Worm (Caenorhabditis elegans) whole organism, L4 larva: ENCODE measurements around the gene R02E4.3.

Experiments
- ZK546.5 ChIP-seq, 2 experiments: sonication (generic microtip); optimal IDR thresholded peaks; 2 replicates each; lab custom pipeline; 2017; ENCODE audit warnings: missing biosample characterization in 2 of 2, missing genetic modification characterization in 2 of 2
- aha-1 ChIP-seq: fragments of 150-350 bp; peaks from one replicate; lab custom pipeline; 2014; ENCODE audit warnings: missing biosample characterization, missing genetic modification characterization
- aly-2 ChIP-seq: sonication (generic microtip); optimal IDR thresholded peaks from 2 replicates; lab custom pipeline; 2018; ENCODE audit warnings: missing biosample characterization, missing genetic modification characterization
- dpl-1 ChIP-seq: fragments of 150-350 bp; optimal IDR thresholded peaks from 2 replicates; lab custom pipeline; 2014; ENCODE audit warnings: missing biosample characterization, missing genetic modification reagents, missing genetic modification characterization
- hlh-11 ChIP-seq: fragments of 200-800 bp; sonication (Bioruptor generic); optimal IDR thresholded peaks from 2 replicates; lab custom pipeline; 2018; ENCODE audit warnings: mild to moderate bottlenecking, missing genetic modification characterization, missing compliant biosample characterization
- lin-15B ChIP-seq: fragments of 150-350 bp; sonication (generic microtip); optimal IDR thresholded peaks from 3 replicates; lab custom pipeline; 2014; ENCODE audit warnings: missing biosample characterization, missing genetic modification characterization
- lin-29 ChIP-seq: fragments of 200-800 bp; sonication (Bioruptor generic); IDR thresholded peaks from 2 replicates; pipeline ENCODE4 v1.3.6; 2022; ENCODE audit warnings: missing genetic modification reagents, missing genetic modification characterization, missing compliant biosample characterization
- nhr-11 ChIP-seq: fragments of 150-350 bp; optimal IDR thresholded peaks from 2 replicates; lab custom pipeline; 2014; ENCODE audit warnings: missing biosample characterization, missing genetic modification characterization
- nhr-48 ChIP-seq: sonication (generic microtip); optimal IDR thresholded peaks from 2 replicates; lab custom pipeline; 2016; ENCODE audit warnings: mild to moderate bottlenecking, missing genetic modification characterization, missing compliant biosample characterization
- nhr-6 ChIP-seq: fragments of 150-350 bp; optimal IDR thresholded peaks from 2 replicates; lab custom pipeline; 2014; ENCODE audit warnings: missing biosample characterization, missing genetic modification characterization
- skn-1 ChIP-seq: fragments of 150-350 bp; optimal IDR thresholded peaks from 2 replicates; lab custom pipeline; 2014; ENCODE audit warnings: missing biosample characterization, missing genetic modification characterization

DNA sequence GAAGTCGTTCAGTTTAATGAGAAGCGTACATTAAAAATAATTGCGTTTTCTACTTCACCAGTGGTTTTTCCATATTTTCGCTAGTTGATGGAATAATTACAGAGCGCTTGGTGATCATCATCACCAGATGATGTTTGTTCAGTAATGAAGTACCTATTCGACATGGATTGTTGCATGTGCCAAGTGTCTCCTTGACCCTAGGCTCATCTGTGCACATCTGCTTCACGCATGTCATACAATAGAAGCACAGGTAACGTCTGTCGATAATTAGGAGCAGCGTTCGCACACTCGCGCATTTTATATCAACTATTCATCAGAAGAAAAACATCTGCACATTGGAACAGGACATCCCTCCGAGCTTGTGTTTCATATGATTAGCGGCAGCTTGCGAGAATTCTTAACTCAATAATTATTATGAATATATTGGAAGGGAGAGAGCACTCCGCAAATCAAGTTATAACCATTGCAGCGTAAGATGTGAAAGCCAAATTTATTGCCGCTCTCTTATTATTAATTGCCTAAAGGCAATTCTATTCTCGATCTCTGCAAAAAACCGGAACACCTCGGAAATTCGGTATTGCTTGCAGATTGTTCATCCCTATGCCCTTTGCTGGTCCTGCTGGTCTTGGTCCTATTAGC, 23.4 kb upstream of the R02E4.3 start:
- TF ChIP-seq nhr-11 (tag; lab: Kevin White, UChicago) (no peak), lin-29 (GFP tag; lab: Robert Waterston, UW) (no peak), nhr-48 (tag; lab: Kevin White, UChicago) (no peak), hlh-11 (no peak), ZK546.5 (tag; optimal IDR thresholded peaks at IDR 0.05; lab: Kevin White, UChicago) (no peak), aha-1 (tag; lab: Kevin White, UChicago) (no peak), skn-1 (tag; lab: Kevin White, UChicago) (no peak), aly-2 (tag; lab: Kevin White, UChicago) (no peak), nhr-6 (tag; lab: Kevin White, UChicago) (no peak), dpl-1 (GFP tag; lab: Kevin White, UChicago) (no peak), lin-15B (tag; lab: Kevin White, UChicago) (no peak)
